ENCODE assay signal across 1 fruit fly cellular context in genomic region chr3L:14708053-14708452, dm6.
A peak's percentile ranks its signal among the peaks of the same experiment; 100 is the strongest.
TF ChIP-seq lines count a peak whose summit lies in the region.

No protein-coding gene starts in this region.

TF ChIP-seq in whole organism, embryonic, 481 proteins besides CTCF, POLR2A, EP300 and RAD21 (continued from another document):
- TF ChIP-seq CG2875 (GFP tag; optimal IDR thresholded peaks at IDR 0.05; lab: Kevin White, UChicago) (peak; percentile 1), D19B (GFP tag; optimal IDR thresholded peaks at IDR 0.05; lab: Kevin White, UChicago) (no peak), CG17912 (GFP tag; optimal IDR thresholded peaks at IDR 0.05; lab: Kevin White, UChicago) (no peak), trem (tag; optimal IDR thresholded peaks at IDR 0.05; lab: Kevin White, UChicago) (no peak), CG11093 (GFP tag; IDR thresholded peaks at IDR 0.05; lab: Robert Waterston, UW) (no peak), HLH54F (GFP tag; optimal IDR thresholded peaks at IDR 0.05; lab: Kevin White, UChicago) (peak; percentile 23), Gug (GFP tag; IDR thresholded peaks at IDR 0.05; lab: Robert Waterston, UW) (no peak), mam (GFP tag; optimal IDR thresholded peaks at IDR 0.05; lab: Kevin White, UChicago) (peak; percentile 52), CG10209 (GFP tag; optimal IDR thresholded peaks at IDR 0.05; lab: Kevin White, UChicago) (peak; percentile 56), CG14014 (GFP tag; IDR thresholded peaks at IDR 0.05; lab: Robert Waterston, UW) (peak; percentile 76; the same call in 1 of the 2 replicates), Atf3 (GFP tag; optimal IDR thresholded peaks at IDR 0.05; lab: Kevin White, UChicago) (no peak), Chrac-16 (GFP tag; optimal IDR thresholded peaks at IDR 0.05; lab: Kevin White, UChicago) (no peak), org-1 (GFP tag; optimal IDR thresholded peaks at IDR 0.05; lab: Kevin White, UChicago) (peak; percentile 30), chinmo (GFP tag; IDR thresholded peaks at IDR 0.05; lab: Robert Waterston, UW; ENCODE audit: partially characterized antibody) (no peak), usp (GFP tag; optimal IDR thresholded peaks at IDR 0.05; lab: Kevin White, UChicago) (no peak), Awh (GFP tag; IDR thresholded peaks at IDR 0.05; lab: Robert Waterston, UW) (peak; percentile 66), chn (GFP tag; optimal IDR thresholded peaks at IDR 0.05; lab: Kevin White, UChicago) (no peak), CG5245 (GFP tag; optimal IDR thresholded peaks at IDR 0.05; lab: Kevin White, UChicago) (no peak), CG18011 (GFP tag; optimal IDR thresholded peaks at IDR 0.05; lab: Kevin White, UChicago) (peak; percentile 22), Elba2 (GFP tag; optimal IDR thresholded peaks at IDR 0.05; lab: Kevin White, UChicago) (no peak), pan (optimal IDR thresholded peaks at IDR 0.05; lab: Kevin White, UChicago) (no peak), pan (GFP tag; optimal IDR thresholded peaks at IDR 0.05 in 1 of 2, IDR thresholded peaks at IDR 0.05 in 1 of 2) (peak in 1 of 2 experiments; percentile 62), schlank (tag; optimal IDR thresholded peaks at IDR 0.05; lab: Kevin White, UChicago) (peak; percentile 69), CG8765 (GFP tag; IDR thresholded peaks at IDR 0.05; lab: Robert Waterston, UW) (no peak), CG10565 (GFP tag; optimal IDR thresholded peaks at IDR 0.05; lab: Kevin White, UChicago) (no peak), caup (GFP tag; optimal IDR thresholded peaks at IDR 0.05; lab: Kevin White, UChicago; ENCODE audit: severe bottlenecking) (peak; percentile 59), CG6654 (GFP tag; optimal IDR thresholded peaks at IDR 0.05; lab: Kevin White, UChicago) (no peak), esg (GFP tag; conservative IDR thresholded peaks at IDR 0.05; lab: Robert Waterston, UW) (no peak), Meics (GFP tag; optimal IDR thresholded peaks at IDR 0.05; lab: Kevin White, UChicago) (peak; percentile 44), CG30403 (GFP tag; optimal IDR thresholded peaks at IDR 0.05; lab: Kevin White, UChicago) (no peak), CG31388 (GFP tag; optimal IDR thresholded peaks at IDR 0.05; lab: Kevin White, UChicago) (no peak), repo (GFP tag; optimal IDR thresholded peaks at IDR 0.05; lab: Kevin White, UChicago) (no peak), ATbp (GFP tag; optimal IDR thresholded peaks at IDR 0.05; lab: Kevin White, UChicago) (peak; percentile 46), crol (GFP tag; IDR thresholded peaks at IDR 0.05; lab: Robert Waterston, UW) (no peak), onecut (GFP tag; IDR thresholded peaks at IDR 0.05; lab: Robert Waterston, UW) (no peak), CG30431 (GFP tag; optimal IDR thresholded peaks at IDR 0.05; lab: Kevin White, UChicago) (no peak), scrt (GFP tag; optimal IDR thresholded peaks at IDR 0.05; lab: Kevin White, UChicago) (peak; percentile 32), CHES-1-like (GFP tag; optimal IDR thresholded peaks at IDR 0.05; lab: Kevin White, UChicago) (peak; percentile 62), nau (GFP tag; optimal IDR thresholded peaks at IDR 0.05; lab: Kevin White, UChicago) (peak; percentile 14), sim (GFP tag; IDR thresholded peaks at IDR 0.05; lab: Robert Waterston, UW) (no peak), nerfin-1 (tag; optimal IDR thresholded peaks at IDR 0.05; lab: Kevin White, UChicago) (no peak), CG17359 (tag; optimal IDR thresholded peaks at IDR 0.05; lab: Kevin White, UChicago) (peak; percentile 64), CG12104 (GFP tag; optimal IDR thresholded peaks at IDR 0.05; lab: Kevin White, UChicago) (no peak), CG6791 (GFP tag; IDR thresholded peaks at IDR 0.05; lab: Robert Waterston, UW; ENCODE audit: partially characterized antibody) (no peak), Sry-β (GFP tag; optimal IDR thresholded peaks at IDR 0.05; lab: Kevin White, UChicago) (no peak), fd96Cb (tag; optimal IDR thresholded peaks at IDR 0.05; lab: Kevin White, UChicago) (no peak), fd102C (GFP tag; optimal IDR thresholded peaks at IDR 0.05; lab: Kevin White, UChicago) (no peak), CG13424 (tag; optimal IDR thresholded peaks at IDR 0.05; lab: Kevin White, UChicago) (peak; percentile 6), grau (tag; optimal IDR thresholded peaks at IDR 0.05; lab: Kevin White, UChicago) (no peak), Ada2b (GFP tag; IDR thresholded peaks at IDR 0.05; lab: Robert Waterston, UW) (0 out of 2 replicates have a peak, but pooled peaks have one; percentile 26), CG14860 (GFP tag; IDR thresholded peaks at IDR 0.05; lab: Robert Waterston, UW; ENCODE audit: partially characterized antibody) (no peak), CG32772 (GFP tag; IDR thresholded peaks at IDR 0.05; lab: Robert Waterston, UW) (no peak), stwl (tag; optimal IDR thresholded peaks at IDR 0.05; lab: Kevin White, UChicago) (no peak), MESR4 (GFP tag; optimal IDR thresholded peaks at IDR 0.05; lab: Kevin White, UChicago) (no peak), crc (GFP tag; optimal IDR thresholded peaks at IDR 0.05; lab: Kevin White, UChicago) (no peak), CG3847 (GFP tag; IDR thresholded peaks at IDR 0.05; lab: Robert Waterston, UW) (no peak), CG34376 (GFP tag; optimal IDR thresholded peaks at IDR 0.05; lab: Kevin White, UChicago) (peak; percentile 8), sc (optimal IDR thresholded peaks at IDR 0.05; lab: Kevin White, UChicago) (no peak), sc (GFP tag; optimal IDR thresholded peaks at IDR 0.05; lab: Kevin White, UChicago) (peak; percentile 38)
TF ChIP-seq in whole organism, embryonic: peak in this region for 154.
